Worm (Caenorhabditis elegans): ENCODE measurements around the gene nhr-36.

The nhr-36 gene

ce11 chrV:9262708-9263107 lies 1.3 kb upstream of the nhr-36 start:
- TF ChIP-seq unc-62 (GFP tag; optimal IDR thresholded peaks at IDR 0.05) = no peak

- TF ChIP-seq unc-62 (GFP tag; optimal IDR thresholded peaks at IDR 0.05) = no peak
Measured at ce11 chrV:9260411-9260810, 981 bp downstream of the nhr-36 start.

ce11 chrV:9257467-9257866 lies 3.9 kb downstream of the nhr-36 start, which contains the start of gene F07C3.16:
F07C3.16 (minus strand) TSS chrV:9257567.
- TF ChIP-seq unc-62 (GFP tag; optimal IDR thresholded peaks at IDR 0.05) = no peak

ce11 chrV:9255480-9255879 lies 5.9 kb downstream of the nhr-36 start:
- TF ChIP-seq unc-62 (GFP tag; optimal IDR thresholded peaks at IDR 0.05) = no peak

- no peak for TF ChIP-seq unc-62 (GFP tag; optimal IDR thresholded peaks at IDR 0.05)
Measured at ce11 chrV:9254012-9254696, 7.2 kb downstream of the nhr-36 start, which contains the start of gene F07C3.9. F07C3.9 (minus strand) TSS chrV:9254646.

- no peak for TF ChIP-seq unc-62 (GFP tag; optimal IDR thresholded peaks at IDR 0.05)
Measured at ce11 chrV:9249932-9250331, 11.5 kb downstream of the nhr-36 start, which contains the start of gene ptd-2. ptd-2 (plus strand) TSS chrV:9250232.

ce11 chrV:9249206-9249605 lies 12.2 kb downstream of the nhr-36 start, which contains the start of gene str-94:
str-94 (minus strand) TSS chrV:9249306.
- no peak for TF ChIP-seq unc-62 (GFP tag; optimal IDR thresholded peaks at IDR 0.05)

ce11 chrV:9247416-9247815 lies 14.0 kb downstream of the nhr-36 start:
- no peak for TF ChIP-seq unc-62 (GFP tag; optimal IDR thresholded peaks at IDR 0.05)

- no peak for TF ChIP-seq unc-62 (GFP tag; optimal IDR thresholded peaks at IDR 0.05)
Measured at ce11 chrV:9246260-9246659, 15.1 kb downstream of the nhr-36 start, which contains the start of gene aat-2. aat-2 (minus strand) TSS chrV:9246360.

- no peak for TF ChIP-seq unc-62 (GFP tag; optimal IDR thresholded peaks at IDR 0.05)
Measured at ce11 chrV:9243171-9243996, 18.0 kb downstream of the nhr-36 start, which contains the start of gene glo-4. glo-4 (minus strand) TSS chrV:9243221.

ce11 chrV:9232296-9232695 lies 29.1 kb downstream of the nhr-36 start, which contains the start of gene F07C3.3:
F07C3.3 (minus strand) TSS chrV:9232396.
- TF ChIP-seq unc-62 (GFP tag; optimal IDR thresholded peaks at IDR 0.05) = no peak

- TF ChIP-seq unc-62 (GFP tag; optimal IDR thresholded peaks at IDR 0.05) = no peak
Measured at ce11 chrV:9225675-9226144, 35.7 kb downstream of the nhr-36 start, which contains the start of gene F07C3.2. F07C3.2 (plus strand) TSS chrV:9226094.

- no peak for TF ChIP-seq unc-62 (GFP tag; optimal IDR thresholded peaks at IDR 0.05)
Measured at ce11 chrV:9224981-9225380, 36.4 kb downstream of the nhr-36 start.

ce11 chrV:9224377-9224776 lies 37.0 kb downstream of the nhr-36 start:
- TF ChIP-seq unc-62 (GFP tag; optimal IDR thresholded peaks at IDR 0.05) = no peak

- no peak for TF ChIP-seq unc-62 (GFP tag; optimal IDR thresholded peaks at IDR 0.05)
Measured at ce11 chrV:9222819-9223218, 38.6 kb downstream of the nhr-36 start.

- TF ChIP-seq unc-62 (GFP tag; optimal IDR thresholded peaks at IDR 0.05) = no peak
Measured at ce11 chrV:9221566-9221965, 39.8 kb downstream of the nhr-36 start, which contains the start of gene grd-6. grd-6 (plus strand) TSS chrV:9221866.
